Worm (Caenorhabditis elegans): ENCODE data around the gene lias-1.

ce11 chrIII:3469646-3470045 is 35.3 kb downstream of the lias-1 start, which contains the start of gene smim-14:
- no peak for TF ChIP-seq hlh-13 (GFP tag; optimal IDR thresholded peaks at IDR 0.05)
- no peak for TF ChIP-seq che-1 (tag; optimal IDR thresholded peaks at IDR 0.05)
- TF ChIP-seq tbx-2 (tag; optimal IDR thresholded peaks at IDR 0.05): no peak
- TF ChIP-seq rnt-1 (tag; optimal IDR thresholded peaks at IDR 0.05): no peak
- no peak for TF ChIP-seq hlh-15 (tag; optimal IDR thresholded peaks at IDR 0.05)
- TF ChIP-seq ets-4 (tag; optimal IDR thresholded peaks at IDR 0.05): no peak
- TF ChIP-seq madf-2 (tag; optimal IDR thresholded peaks at IDR 0.05): no peak
- TF ChIP-seq ref-2 (tag; optimal IDR thresholded peaks at IDR 0.05): no peak
- TF ChIP-seq ahr-1 (tag; optimal IDR thresholded peaks at IDR 0.05): no peak
- no peak for TF ChIP-seq fkh-10 (GFP tag; optimal IDR thresholded peaks at IDR 0.05)
- no peak for TF ChIP-seq pax-1 (tag; optimal IDR thresholded peaks at IDR 0.05)
- no peak for TF ChIP-seq pag-3 (tag; optimal IDR thresholded peaks at IDR 0.05; ENCODE audit: borderline replicate concordance)
- TF ChIP-seq ama-1 (optimal IDR thresholded peaks at IDR 0.05): no peak
- no peak for TF ChIP-seq nhr-11 (tag; optimal IDR thresholded peaks at IDR 0.05)
